5 fruit fly cellular contexts compared by ENCODE assay signal in the genomic region with DNA sequence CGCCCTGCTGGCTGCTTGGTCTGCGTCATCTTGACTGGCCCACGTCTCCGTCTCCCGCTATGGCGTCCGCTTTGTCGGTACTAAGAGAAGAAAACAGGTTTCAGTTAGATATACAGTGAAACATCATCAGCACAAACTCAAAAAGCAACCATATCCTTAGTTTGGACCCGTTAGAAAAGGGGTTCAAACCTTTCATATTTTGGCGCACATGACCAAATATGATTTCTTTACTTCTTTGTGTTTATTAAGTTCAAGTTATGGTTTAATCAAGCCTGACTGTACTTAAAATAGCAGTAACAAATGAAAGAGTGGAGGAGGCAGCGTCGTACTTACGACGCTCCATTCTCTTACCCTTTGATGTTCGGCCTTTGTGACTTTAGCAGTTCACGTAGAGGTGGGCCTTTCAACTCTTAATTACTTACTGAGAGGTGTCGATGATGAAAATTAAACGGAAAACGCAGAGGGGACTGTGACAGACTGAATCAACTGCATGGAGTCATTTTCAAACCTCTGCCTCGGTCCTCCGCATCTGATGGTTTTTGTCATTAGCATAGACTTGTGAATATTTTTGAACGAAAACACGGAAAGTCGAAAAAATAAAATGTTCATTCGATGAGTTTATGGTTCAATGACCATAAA.
A peak's percentile ranks its signal among the peaks of the same experiment; 100 is the strongest.
TF ChIP-seq lines count a peak whose summit lies in the region.

No protein-coding gene starts in this region.

- no peak for TF ChIP-seq CTCF in whole organism, embryonic (GFP tag; optimal IDR thresholded peaks at IDR 0.05; lab: Kevin White, UChicago)

TF ChIP-seq in whole organism, adult, 20 proteins besides CTCF, POLR2A, EP300 and RAD21:
- peak; percentile 18 for TF ChIP-seq CG14711 (tag; optimal IDR thresholded peaks at IDR 0.05; lab: Kevin White, UChicago)
- TF ChIP-seq CG1620 (GFP tag; optimal IDR thresholded peaks at IDR 0.05; lab: Kevin White, UChicago), result no peak
- peak; percentile 11 for TF ChIP-seq CG33017 (tag; optimal IDR thresholded peaks at IDR 0.05; lab: Kevin White, UChicago)

TF ChIP-seq in whole organism, embryonic, 481 proteins besides CTCF, POLR2A, EP300 and RAD21 (continues in another document):
- TF ChIP-seq repo (GFP tag; optimal IDR thresholded peaks at IDR 0.05; lab: Kevin White, UChicago) (peak; percentile 71), CG10565 (GFP tag; optimal IDR thresholded peaks at IDR 0.05; lab: Kevin White, UChicago) (no peak), Adf1 (GFP tag; IDR thresholded peaks at IDR 0.05; lab: Robert Waterston, UW) (peak; percentile 72), Chrac-16 (GFP tag; optimal IDR thresholded peaks at IDR 0.05; lab: Kevin White, UChicago) (peak; percentile 74), nau (GFP tag; optimal IDR thresholded peaks at IDR 0.05; lab: Kevin White, UChicago) (peak; percentile 78), CG7372 (GFP tag; IDR thresholded peaks at IDR 0.05; lab: Robert Waterston, UW) (peak; percentile 79), CG2199 (GFP tag; IDR thresholded peaks at IDR 0.05; lab: Robert Waterston, UW) (0 out of 3 replicates have a peak, but pooled peaks have one; percentile 60), vvl (GFP tag; IDR thresholded peaks at IDR 0.05; lab: Robert Waterston, UW) (peak; percentile 92), abd-A (tag; optimal IDR thresholded peaks at IDR 0.05; lab: Kevin White, UChicago) (no peak), oc (tag; optimal IDR thresholded peaks at IDR 0.05; lab: Kevin White, UChicago) (peak; percentile 79), H2.0 (GFP tag; IDR thresholded peaks at IDR 0.05; lab: Robert Waterston, UW) (peak; percentile 83), HmgD (GFP tag; optimal IDR thresholded peaks at IDR 0.05; lab: Kevin White, UChicago) (peak; percentile 25), ftz-f1 (GFP tag; optimal IDR thresholded peaks at IDR 0.05; lab: Kevin White, UChicago) (peak; percentile 9), psq (GFP tag; optimal IDR thresholded peaks at IDR 0.05; lab: Kevin White, UChicago) (peak; percentile 41), CG10321 (GFP tag; IDR thresholded peaks at IDR 0.05; lab: Robert Waterston, UW) (peak; percentile 45; the same call in 1 of the 2 replicates), dimm (GFP tag; IDR thresholded peaks at IDR 0.05; lab: Robert Waterston, UW) (peak; percentile 61; the same call in 1 of the 2 replicates), lov (optimal IDR thresholded peaks at IDR 0.05; lab: Kevin White, UChicago) (no peak), lov (GFP tag; IDR thresholded peaks at IDR 0.05; lab: Robert Waterston, UW) (no peak), fu2 (GFP tag; optimal IDR thresholded peaks at IDR 0.05; lab: Kevin White, UChicago) (peak; percentile 70)

TF ChIP-seq in whole organism, prepupa, 60 proteins besides CTCF, POLR2A, EP300 and RAD21 (continues in another document):
- TF ChIP-seq CG6854 (GFP tag; optimal IDR thresholded peaks at IDR 0.05; lab: Kevin White, UChicago), result peak; percentile 51
- peak; percentile 84 for TF ChIP-seq CG3032 (tag; optimal IDR thresholded peaks at IDR 0.05; lab: Kevin White, UChicago)
- peak; percentile 80 for TF ChIP-seq CG8319 (GFP tag; optimal IDR thresholded peaks at IDR 0.05; lab: Kevin White, UChicago)
- TF ChIP-seq CG7368 (GFP tag; optimal IDR thresholded peaks at IDR 0.05; lab: Kevin White, UChicago), result peak; percentile 91
- peak; percentile 42 for TF ChIP-seq Blimp-1 (GFP tag; optimal IDR thresholded peaks at IDR 0.05; lab: Kevin White, UChicago)
- peak; percentile 74 for TF ChIP-seq fd85E (GFP tag; optimal IDR thresholded peaks at IDR 0.05; lab: Kevin White, UChicago)
- TF ChIP-seq ss (GFP tag; optimal IDR thresholded peaks at IDR 0.05; lab: Kevin White, UChicago), result peak; percentile 84
- TF ChIP-seq Eip75B (GFP tag; optimal IDR thresholded peaks at IDR 0.05; lab: Kevin White, UChicago), result peak; percentile 93
- peak; percentile 86 for TF ChIP-seq CG4318 (GFP tag; optimal IDR thresholded peaks at IDR 0.05; lab: Kevin White, UChicago)
- TF ChIP-seq acj6 (GFP tag; optimal IDR thresholded peaks at IDR 0.05; lab: Kevin White, UChicago), result peak; percentile 92
- peak; percentile 92 for TF ChIP-seq achi (GFP tag; optimal IDR thresholded peaks at IDR 0.05; lab: Kevin White, UChicago)
- peak; percentile 95 for TF ChIP-seq CG15336 (GFP tag; IDR thresholded peaks at IDR 0.05; lab: Robert Waterston, UW)
- TF ChIP-seq net (GFP tag; optimal IDR thresholded peaks at IDR 0.05; lab: Kevin White, UChicago), result peak; percentile 92
- TF ChIP-seq Hr4 (GFP tag; optimal IDR thresholded peaks at IDR 0.05; lab: Kevin White, UChicago), result peak; percentile 96
- peak; percentile 95 for TF ChIP-seq eg (GFP tag; IDR thresholded peaks at IDR 0.05; lab: Robert Waterston, UW)
- no peak for TF ChIP-seq CG16779 (tag; optimal IDR thresholded peaks at IDR 0.05; lab: Kevin White, UChicago)
- TF ChIP-seq Ets21C (GFP tag; optimal IDR thresholded peaks at IDR 0.05; lab: Kevin White, UChicago), result peak; percentile 85
- TF ChIP-seq cyc (GFP tag; optimal IDR thresholded peaks at IDR 0.05; lab: Kevin White, UChicago), result peak; percentile 93
- TF ChIP-seq CG11294 (GFP tag; IDR thresholded peaks at IDR 0.05; lab: Robert Waterston, UW), result peak; percentile 86
- TF ChIP-seq Hr39 (GFP tag; optimal IDR thresholded peaks at IDR 0.05; lab: Kevin White, UChicago), result peak; percentile 94
- TF ChIP-seq CG10669 (GFP tag; optimal IDR thresholded peaks at IDR 0.05; lab: Kevin White, UChicago), result peak; percentile 90

TF ChIP-seq in whole organism, pupa, 21 proteins besides CTCF, POLR2A, EP300 and RAD21:
- TF ChIP-seq CG4496 (GFP tag; IDR thresholded peaks at IDR 0.05; lab: Robert Waterston, UW) (peak; percentile 95), Ets98B (GFP tag; IDR thresholded peaks at IDR 0.05; lab: Robert Waterston, UW) (peak; percentile 94), CG17806 (tag; optimal IDR thresholded peaks at IDR 0.05; lab: Kevin White, UChicago) (peak; percentile 93), CG8301 (tag; optimal IDR thresholded peaks at IDR 0.05; lab: Kevin White, UChicago) (peak; percentile 91), CG34367 (tag; optimal IDR thresholded peaks at IDR 0.05; lab: Kevin White, UChicago) (peak; percentile 88), D1 (tag; optimal IDR thresholded peaks at IDR 0.05; lab: Kevin White, UChicago) (no peak), CG14655 (GFP tag; optimal IDR thresholded peaks at IDR 0.05; lab: Kevin White, UChicago) (no peak), CG9948 (tag; optimal IDR thresholded peaks at IDR 0.05; lab: Kevin White, UChicago) (peak; percentile 88), CG32121 (GFP tag; IDR thresholded peaks at IDR 0.05; lab: Robert Waterston, UW) (peak; percentile 90), CG13204 (GFP tag; optimal IDR thresholded peaks at IDR 0.05; lab: Kevin White, UChicago) (peak; percentile 57), fd96Ca (GFP tag; IDR thresholded peaks at IDR 0.05; lab: Robert Waterston, UW) (peak; percentile 95), CG15710 (tag; optimal IDR thresholded peaks at IDR 0.05; lab: Kevin White, UChicago) (peak; percentile 87), CG10348 (GFP tag; IDR thresholded peaks at IDR 0.05; lab: Robert Waterston, UW) (peak; percentile 74), gl (tag; optimal IDR thresholded peaks at IDR 0.05; lab: Kevin White, UChicago) (peak; percentile 75), Pif1B (GFP tag; optimal IDR thresholded peaks at IDR 0.05; lab: Kevin White, UChicago) (peak; percentile 95), Pif1A (GFP tag; optimal IDR thresholded peaks at IDR 0.05; lab: Kevin White, UChicago) (peak; percentile 95), rn (GFP tag; IDR thresholded peaks at IDR 0.05; lab: Robert Waterston, UW) (peak; percentile 84), EcR (GFP tag; optimal IDR thresholded peaks at IDR 0.05; lab: Kevin White, UChicago) (peak; percentile 90), CG8159 (tag; optimal IDR thresholded peaks at IDR 0.05; lab: Kevin White, UChicago) (peak; percentile 86), CG12605 (GFP tag; IDR thresholded peaks at IDR 0.05; lab: Robert Waterston, UW) (peak; percentile 89), Snoo (tag; optimal IDR thresholded peaks at IDR 0.05; lab: Kevin White, UChicago) (peak; percentile 84)

TF ChIP-seq in whole organism, wandering third instar larva, 38 proteins besides CTCF, POLR2A, EP300 and RAD21 (continues in another document):
- TF ChIP-seq br (GFP tag; optimal IDR thresholded peaks at IDR 0.05; lab: Kevin White, UChicago) (peak; percentile 96), fru (GFP tag; optimal IDR thresholded peaks at IDR 0.05; lab: Kevin White, UChicago) (peak; percentile 94), Mio (GFP tag; optimal IDR thresholded peaks at IDR 0.05; lab: Kevin White, UChicago) (peak; percentile 66), foxo (GFP tag; optimal IDR thresholded peaks at IDR 0.05; lab: Kevin White, UChicago) (peak; percentile 45 to 96), pan (optimal IDR thresholded peaks at IDR 0.05; lab: Kevin White, UChicago) (no peak), HLH106 (tag; optimal IDR thresholded peaks at IDR 0.05; lab: Kevin White, UChicago) (peak; percentile 88), usp (GFP tag; optimal IDR thresholded peaks at IDR 0.05; lab: Kevin White, UChicago) (no peak), lola (GFP tag; optimal IDR thresholded peaks at IDR 0.05; lab: Kevin White, UChicago) (no peak), dmrt93B (GFP tag; optimal IDR thresholded peaks at IDR 0.05; lab: Kevin White, UChicago) (no peak), Vsx2 (GFP tag; optimal IDR thresholded peaks at IDR 0.05; lab: Kevin White, UChicago; ENCODE audit: partially characterized antibody) (no peak), N (GFP tag; optimal IDR thresholded peaks at IDR 0.05; lab: Kevin White, UChicago) (no peak), brk (GFP tag; optimal IDR thresholded peaks at IDR 0.05; lab: Kevin White, UChicago) (no peak), Dfd (GFP tag; optimal IDR thresholded peaks at IDR 0.05; lab: Kevin White, UChicago) (no peak), psq (GFP tag; optimal IDR thresholded peaks at IDR 0.05; lab: Kevin White, UChicago) (peak; percentile 86), Sp1 (GFP tag; optimal IDR thresholded peaks at IDR 0.05; lab: Kevin White, UChicago) (peak; percentile 86), jim (GFP tag; optimal IDR thresholded peaks at IDR 0.05; lab: Kevin White, UChicago) (no peak), h (GFP tag; optimal IDR thresholded peaks at IDR 0.05; lab: Kevin White, UChicago) (peak; percentile 97), Rel (GFP tag; optimal IDR thresholded peaks at IDR 0.05; lab: Kevin White, UChicago) (peak; percentile 39), Rel (tag; optimal IDR thresholded peaks at IDR 0.05; lab: Kevin White, UChicago) (peak; percentile 23), dsf (GFP tag; optimal IDR thresholded peaks at IDR 0.05; lab: Kevin White, UChicago; ENCODE audit: borderline replicate concordance) (peak; percentile 8), CG9705 (GFP tag; optimal IDR thresholded peaks at IDR 0.05; lab: Kevin White, UChicago) (peak; percentile 43), Hnf4 (GFP tag; optimal IDR thresholded peaks at IDR 0.05; lab: Kevin White, UChicago) (peak; percentile 96), sv (GFP tag; optimal IDR thresholded peaks at IDR 0.05; lab: Kevin White, UChicago) (peak; percentile 69), Jra (GFP tag; optimal IDR thresholded peaks at IDR 0.05; lab: Kevin White, UChicago) (peak; percentile 83), sage (GFP tag; optimal IDR thresholded peaks at IDR 0.05; lab: Kevin White, UChicago) (peak; percentile 88), GATAd (GFP tag; optimal IDR thresholded peaks at IDR 0.05; lab: Kevin White, UChicago) (no peak), CG32264 (GFP tag; optimal IDR thresholded peaks at IDR 0.05; lab: Kevin White, UChicago) (peak; percentile 93)
